Fruit fly (Drosophila melanogaster): ENCODE results near the gene CG42404.

dm6 chr3R:15249037-15249436 is 857 bp upstream of the CG42404 start, which contains the start of gene Amt:
- TF ChIP-seq CG13204 (GFP tag; optimal IDR thresholded peaks at IDR 0.05) (no peak), Pif1B (GFP tag; optimal IDR thresholded peaks at IDR 0.05) (no peak), CG8301 (tag; optimal IDR thresholded peaks at IDR 0.05) (no peak), CG12605 (GFP tag; IDR thresholded peaks at IDR 0.05) (no peak), Ets98B (GFP tag; IDR thresholded peaks at IDR 0.05) (no peak), CG9948 (tag; optimal IDR thresholded peaks at IDR 0.05) (no peak), gl (tag; optimal IDR thresholded peaks at IDR 0.05) (no peak), Snoo (tag; optimal IDR thresholded peaks at IDR 0.05) (no peak), CG14655 (GFP tag; optimal IDR thresholded peaks at IDR 0.05) (no peak), CG17806 (tag; optimal IDR thresholded peaks at IDR 0.05) (no peak), CG8159 (tag; optimal IDR thresholded peaks at IDR 0.05) (no peak), fd96Ca (GFP tag; IDR thresholded peaks at IDR 0.05) (no peak), CG34367 (tag; optimal IDR thresholded peaks at IDR 0.05) (no peak)
